Fruit fly (Drosophila melanogaster): ENCODE measurements around the gene Polr2M.

The Polr2M gene

dm6 chr3R:19253975-19254374, 24.7 kb downstream of the Polr2M start (continued):
- TF ChIP-seq CG6163 (GFP tag; IDR thresholded peaks at IDR 0.05) (no peak), CG15336 (GFP tag; IDR thresholded peaks at IDR 0.05) (no peak), Sox15 (GFP tag; optimal IDR thresholded peaks at IDR 0.05) (no peak), CG9139 (GFP tag; optimal IDR thresholded peaks at IDR 0.05) (no peak), Lpt (GFP tag; optimal IDR thresholded peaks at IDR 0.05) (no peak), net (GFP tag; optimal IDR thresholded peaks at IDR 0.05) (no peak), CG32006 (GFP tag; optimal IDR thresholded peaks at IDR 0.05) (no peak), CG3032 (tag; optimal IDR thresholded peaks at IDR 0.05) (no peak), CG3919 (GFP tag; optimal IDR thresholded peaks at IDR 0.05) (no peak), Gug (GFP tag; IDR thresholded peaks at IDR 0.05) (no peak), esn (GFP tag; optimal IDR thresholded peaks at IDR 0.05) (no peak), Ets21C (GFP tag; optimal IDR thresholded peaks at IDR 0.05) (no peak), CG10631 (GFP tag; optimal IDR thresholded peaks at IDR 0.05) (no peak), lz (GFP tag; optimal IDR thresholded peaks at IDR 0.05) (no peak), Hr38 (GFP tag; optimal IDR thresholded peaks at IDR 0.05) (no peak), CG8632 (GFP tag; optimal IDR thresholded peaks at IDR 0.05) (no peak), CG11762 (GFP tag; optimal IDR thresholded peaks at IDR 0.05; ENCODE audit: insufficient read depth) (no peak), Blimp-1 (GFP tag; optimal IDR thresholded peaks at IDR 0.05) (no peak), Hr39 (GFP tag; optimal IDR thresholded peaks at IDR 0.05) (no peak), dac (GFP tag; optimal IDR thresholded peaks at IDR 0.05) (no peak), eg (GFP tag; IDR thresholded peaks at IDR 0.05) (no peak)

dm6 chr3R:19255255-19255654, 26.0 kb downstream of the Polr2M start:
- TF ChIP-seq fkh (GFP tag; optimal IDR thresholded peaks at IDR 0.05) (no peak), CG31627 (GFP tag; optimal IDR thresholded peaks at IDR 0.05) (no peak), CG11762 (GFP tag; optimal IDR thresholded peaks at IDR 0.05; ENCODE audit: insufficient read depth) (peak; percentile 21), CG1621 (tag; optimal IDR thresholded peaks at IDR 0.05) (peak; percentile 36), Hr4 (GFP tag; optimal IDR thresholded peaks at IDR 0.05) (peak; percentile 23), Hr39 (GFP tag; optimal IDR thresholded peaks at IDR 0.05) (no peak), CG8632 (GFP tag; optimal IDR thresholded peaks at IDR 0.05) (peak; percentile 7), Blimp-1 (GFP tag; optimal IDR thresholded peaks at IDR 0.05) (no peak), esn (GFP tag; optimal IDR thresholded peaks at IDR 0.05) (peak; percentile 26), CG3919 (GFP tag; optimal IDR thresholded peaks at IDR 0.05) (peak; percentile 68), CG34406 (GFP tag; optimal IDR thresholded peaks at IDR 0.05) (peak; percentile 18), lz (GFP tag; optimal IDR thresholded peaks at IDR 0.05) (peak; percentile 13), CG6808 (GFP tag; optimal IDR thresholded peaks at IDR 0.05) (peak; percentile 55), Eip93F (GFP tag; optimal IDR thresholded peaks at IDR 0.05) (no peak), Sox15 (GFP tag; optimal IDR thresholded peaks at IDR 0.05) (no peak), fd85E (GFP tag; optimal IDR thresholded peaks at IDR 0.05) (no peak), Hr38 (GFP tag; optimal IDR thresholded peaks at IDR 0.05) (no peak), CG10669 (GFP tag; optimal IDR thresholded peaks at IDR 0.05) (peak; percentile 59), Eip78C (GFP tag) (peak; percentile 73), ss (GFP tag; optimal IDR thresholded peaks at IDR 0.05) (peak; percentile 21 to 37), Smox (GFP tag; optimal IDR thresholded peaks at IDR 0.05) (no peak), eg (GFP tag; IDR thresholded peaks at IDR 0.05) (peak; percentile 79), OdsH (GFP tag; optimal IDR thresholded peaks at IDR 0.05) (peak; percentile 49), dac (GFP tag; optimal IDR thresholded peaks at IDR 0.05) (peak; percentile 18), CG8319 (GFP tag; optimal IDR thresholded peaks at IDR 0.05) (no peak), CG10631 (GFP tag; optimal IDR thresholded peaks at IDR 0.05) (peak; percentile 71), achi (GFP tag; optimal IDR thresholded peaks at IDR 0.05) (peak; percentile 54), CG32006 (GFP tag; optimal IDR thresholded peaks at IDR 0.05) (peak; percentile 66), CG16779 (tag; optimal IDR thresholded peaks at IDR 0.05) (no peak), salr (GFP tag; optimal IDR thresholded peaks at IDR 0.05) (peak in 1 of 2 experiments; percentile 49), CG7368 (GFP tag; optimal IDR thresholded peaks at IDR 0.05) (peak; percentile 30), CG6854 (GFP tag; optimal IDR thresholded peaks at IDR 0.05) (no peak), CG6792 (GFP tag; optimal IDR thresholded peaks at IDR 0.05) (peak; percentile 33), Met (GFP tag; optimal IDR thresholded peaks at IDR 0.05) (peak; percentile 9), Sox102F (GFP tag; optimal IDR thresholded peaks at IDR 0.05) (no peak), Gug (GFP tag; IDR thresholded peaks at IDR 0.05) (peak; percentile 48), CG11294 (GFP tag; IDR thresholded peaks at IDR 0.05) (peak; percentile 47; the same call in 1 of the 2 replicates), Sox14 (GFP tag; optimal IDR thresholded peaks at IDR 0.05) (peak; percentile 23), cyc (GFP tag; optimal IDR thresholded peaks at IDR 0.05) (peak; percentile 52), CG15336 (GFP tag; IDR thresholded peaks at IDR 0.05) (peak; percentile 72), Ets96B (tag; optimal IDR thresholded peaks at IDR 0.05) (peak; percentile 61), fd59A (GFP tag; optimal IDR thresholded peaks at IDR 0.05) (peak; percentile 45)
